Worm (Caenorhabditis elegans): ENCODE data around the gene F15G9.1.

DNA sequence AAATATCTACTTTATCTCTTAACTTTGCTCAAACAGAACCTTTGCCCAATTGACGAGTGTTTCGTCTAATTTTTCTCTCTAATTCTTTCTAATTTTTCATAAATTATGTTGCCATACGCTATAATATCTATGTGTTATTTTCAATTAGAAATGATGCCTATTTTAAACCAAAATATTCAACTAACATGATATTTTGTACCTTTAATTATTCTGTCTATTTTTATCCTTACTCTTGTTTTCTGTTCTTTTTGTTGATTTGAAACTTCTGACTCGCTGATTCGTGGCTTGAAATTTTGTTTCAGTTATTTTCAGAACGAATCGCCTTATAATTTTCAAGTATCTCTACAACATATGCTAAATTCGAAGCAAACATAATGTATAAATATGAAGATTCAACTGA lies 3.3 kb downstream of the F15G9.1 start, which contains the start of gene F15G9.6:
- no peak for TF ChIP-seq unc-62 (GFP tag; optimal IDR thresholded peaks at IDR 0.05)
- no peak for TF ChIP-seq skn-1 (tag; optimal IDR thresholded peaks at IDR 0.05)
- TF ChIP-seq nhr-11 (tag; optimal IDR thresholded peaks at IDR 0.05): no peak
- TF ChIP-seq snpc-4 (tag; optimal IDR thresholded peaks at IDR 0.05): no peak
- TF ChIP-seq egl-27 (tag; optimal IDR thresholded peaks at IDR 0.05): no peak
- TF ChIP-seq tbx-2 (tag; optimal IDR thresholded peaks at IDR 0.05): no peak
- TF ChIP-seq eor-1 (tag; optimal IDR thresholded peaks at IDR 0.05): no peak
